Fruit fly (Drosophila melanogaster): ENCODE results near the gene TotC.
A peak's percentile ranks its signal among the peaks of the same experiment; 100 is the strongest.

TotC gene

dm6 chr3R:20832689-20833524, 39.9 kb upstream of the TotC start, which contains the start of gene Synd (continued):
- TF ChIP-seq zf30C (GFP tag; optimal IDR thresholded peaks at IDR 0.05) (no peak), Dad (GFP tag; optimal IDR thresholded peaks at IDR 0.05) (no peak), cwo (GFP tag; optimal IDR thresholded peaks at IDR 0.05) (peak; percentile 35), CHES-1-like (GFP tag; optimal IDR thresholded peaks at IDR 0.05) (peak; percentile 25), seq (GFP tag; IDR thresholded peaks at IDR 0.05) (no peak), zfh1 (GFP tag; IDR thresholded peaks at IDR 0.05) (no peak), CG10321 (GFP tag; IDR thresholded peaks at IDR 0.05) (no peak), ttk (GFP tag; IDR thresholded peaks at IDR 0.05) (no peak), CG11723 (GFP tag; optimal IDR thresholded peaks at IDR 0.05) (no peak), CG1529 (GFP tag; optimal IDR thresholded peaks at IDR 0.05) (no peak), Dbx (GFP tag; IDR thresholded peaks at IDR 0.05) (no peak), lilli (GFP tag; optimal IDR thresholded peaks at IDR 0.05) (peak; percentile 18), da (GFP tag; optimal IDR thresholded peaks at IDR 0.05) (no peak), CG8290 (GFP tag; optimal IDR thresholded peaks at IDR 0.05) (no peak), CG8290 (tag; optimal IDR thresholded peaks at IDR 0.05) (peak in 1 of 2 experiments; percentile 32), CG10543 (GFP tag; optimal IDR thresholded peaks at IDR 0.05) (peak; percentile 68), Vsx1 (GFP tag; optimal IDR thresholded peaks at IDR 0.05) (no peak), CG4707 (GFP tag; optimal IDR thresholded peaks at IDR 0.05) (no peak), CG12659 (GFP tag; optimal IDR thresholded peaks at IDR 0.05) (peak; percentile 44), tna (GFP tag; IDR thresholded peaks at IDR 0.05; ENCODE audit: partially characterized antibody) (no peak; the same call in 1 of the 2 replicates), CG9797 (GFP tag; optimal IDR thresholded peaks at IDR 0.05) (peak; percentile 85), Nf-YA (GFP tag; IDR thresholded peaks at IDR 0.05) (no peak), vfl (GFP tag; optimal IDR thresholded peaks at IDR 0.05) (no peak), btn (GFP tag; optimal IDR thresholded peaks at IDR 0.05) (no peak), jing (GFP tag; optimal IDR thresholded peaks at IDR 0.05) (no peak), zfh2 (GFP tag; optimal IDR thresholded peaks at IDR 0.05) (peak; percentile 10), CG10959 (GFP tag; IDR thresholded peaks at IDR 0.05) (no peak), ci (GFP tag; IDR thresholded peaks at IDR 0.05) (0 out of 3 replicates have a peak, but pooled peaks have one; percentile 40), CG16813 (GFP tag; IDR thresholded peaks at IDR 0.05; ENCODE audit: partially characterized antibody) (no peak), sima (GFP tag; optimal IDR thresholded peaks at IDR 0.05) (no peak), sens (GFP tag) (peak; percentile 69), hb (GFP tag; IDR thresholded peaks at IDR 0.05; ENCODE audit: partially characterized antibody) (0 out of 3 replicates have a peak, but pooled peaks have one; percentile 29), grn (GFP tag; optimal IDR thresholded peaks at IDR 0.05) (peak; percentile 28), peb (GFP tag; IDR thresholded peaks at IDR 0.05) (no peak), MTF-1 (GFP tag; optimal IDR thresholded peaks at IDR 0.05; ENCODE audit: borderline replicate concordance) (no peak), H15 (GFP tag; IDR thresholded peaks at IDR 0.05) (no peak), NK7.1 (GFP tag; optimal IDR thresholded peaks at IDR 0.05) (no peak), Chrac-16 (GFP tag; optimal IDR thresholded peaks at IDR 0.05) (no peak), CG6689 (GFP tag; IDR thresholded peaks at IDR 0.05) (0 out of 2 replicates have a peak, but pooled peaks have one; percentile 17), CG31441 (GFP tag; IDR thresholded peaks at IDR 0.05) (no peak), CG4854 (GFP tag; optimal IDR thresholded peaks at IDR 0.05) (no peak), org-1 (GFP tag; optimal IDR thresholded peaks at IDR 0.05) (no peak), kay (GFP tag; optimal IDR thresholded peaks at IDR 0.05) (no peak), ash1 (GFP tag; optimal IDR thresholded peaks at IDR 0.05) (no peak), CG12942 (GFP tag; optimal IDR thresholded peaks at IDR 0.05) (no peak), CG16779 (GFP tag; IDR thresholded peaks at IDR 0.05) (no peak), CG2129 (GFP tag; IDR thresholded peaks at IDR 0.05; ENCODE audit: partially characterized antibody) (no peak), mam (GFP tag; optimal IDR thresholded peaks at IDR 0.05) (no peak), Gsc (GFP tag; IDR thresholded peaks at IDR 0.05) (no peak), CG11085 (GFP tag; IDR thresholded peaks at IDR 0.05) (no peak), CG8924 (tag; optimal IDR thresholded peaks at IDR 0.05) (peak; percentile 63)

Data from whole organism, embryonic.